Worm (Caenorhabditis elegans) whole organism, young adult: ENCODE data around the gene F10C1.1.

ENCODE experiments used
- B0019.2 ChIP-seq: fragments of 200-800 bp; sonication (Bioruptor generic); conservative IDR thresholded peaks from 2 replicates; pipeline ENCODE4 v1.3.6; 2022; ENCODE audit warnings: missing genetic modification reagents, missing genetic modification characterization, missing compliant biosample characterization
- B0336.3 ChIP-seq: fragments of 200-800 bp; sonication (Bioruptor generic); IDR thresholded peaks from 2 replicates; pipeline ENCODE4 v1.3.6; 2022; ENCODE audit warnings: missing genetic modification characterization, missing compliant biosample characterization
- C06A6.2 ChIP-seq: fragments of 200-800 bp; sonication (Bioruptor generic); conservative IDR thresholded peaks from 2 replicates; pipeline ENCODE4 v1.3.6; 2022; ENCODE audit warnings: missing genetic modification characterization, missing compliant biosample characterization
- F10E7.11 ChIP-seq: sonication (generic microtip); optimal IDR thresholded peaks from 2 replicates; lab custom pipeline; 2017; ENCODE audit warnings: mild to moderate bottlenecking, missing genetic modification characterization, moderate library complexity, missing compliant biosample characterization
- F22D6.2 ChIP-seq: sonication (generic microtip); optimal IDR thresholded peaks from 2 replicates; lab custom pipeline; 2016; ENCODE audit warnings: mild to moderate bottlenecking, missing genetic modification characterization, missing compliant biosample characterization
- F39B2.1 ChIP-seq: fragments of 200-800 bp; sonication (Bioruptor generic); IDR thresholded peaks from 2 replicates; pipeline ENCODE4 v1.3.6; 2022; ENCODE audit warnings: missing genetic modification reagents, missing genetic modification characterization, missing compliant biosample characterization
- F55B11.4 ChIP-seq: sonication (generic microtip); optimal IDR thresholded peaks from 2 replicates; lab custom pipeline; 2016; ENCODE audit warnings: missing compliant biosample characterization, missing genetic modification characterization, borderline replicate concordance; ENCODE audit not compliant: insufficient read depth
- Y53G8AR.9 ChIP-seq: fragments of 200-800 bp; sonication (Bioruptor generic); conservative IDR thresholded peaks from 2 replicates; pipeline ENCODE4 v1.3.6; 2022; ENCODE audit warnings: missing genetic modification reagents, missing genetic modification characterization, missing compliant biosample characterization
- Y56A3A.18 ChIP-seq: fragments of 200-800 bp; sonication (Bioruptor generic); IDR thresholded peaks from 2 replicates; pipeline ENCODE4 v1.3.6; 2022; ENCODE audit warnings: missing genetic modification reagents, missing genetic modification characterization, missing compliant biosample characterization
- atf-7 ChIP-seq: sonication (generic microtip); optimal IDR thresholded peaks from 2 replicates; lab custom pipeline; 2017; ENCODE audit warnings: mild to moderate bottlenecking, missing genetic modification characterization, missing compliant biosample characterization
- athp-1 ChIP-seq: sonication (generic microtip); optimal IDR thresholded peaks from 2 replicates; lab custom pipeline; 2017; ENCODE audit warnings: mild to moderate bottlenecking, missing genetic modification characterization, missing compliant biosample characterization
- attf-3 ChIP-seq: fragments of 200-800 bp; sonication (Bioruptor generic); conservative IDR thresholded peaks from 2 replicates; pipeline ENCODE4 v1.3.6; 2022; ENCODE audit warnings: missing genetic modification reagents, missing genetic modification characterization, missing compliant biosample characterization
- bed-1 ChIP-seq: fragments of 200-800 bp; sonication (Bioruptor generic); IDR thresholded peaks from 2 replicates; pipeline ENCODE4 v1.3.6; 2022; ENCODE audit warnings: missing genetic modification reagents, missing genetic modification characterization, missing compliant biosample characterization
- bed-2 ChIP-seq: fragments of 200-800 bp; sonication (Bioruptor generic); IDR thresholded peaks from 2 replicates; pipeline ENCODE4 v1.3.6; 2022; ENCODE audit warnings: missing genetic modification reagents, missing genetic modification characterization, missing compliant biosample characterization
- cebp-1 ChIP-seq, 2 experiments: fragments of 200-800 bp in 1 of 2; sonication (Bioruptor generic) in 1 of 2; sonication (generic microtip) in 1 of 2; IDR thresholded peaks in 1 of 2; optimal IDR thresholded peaks in 1 of 2; 2 replicates each; pipeline versions ENCODE4 v1.3.6 to Lab custom; 2017 to 2022; ENCODE audit warnings: missing compliant biosample characterization in 2 of 2, missing genetic modification characterization in 2 of 2, mild to moderate bottlenecking in 1 of 2, missing genetic modification reagents in 1 of 2, moderate library complexity in 1 of 2
- ceh-27 ChIP-seq: fragments of 200-800 bp; sonication (Bioruptor generic); optimal IDR thresholded peaks from 2 replicates; lab custom pipeline; 2018; ENCODE audit warnings: mild to moderate bottlenecking, missing genetic modification characterization, moderate library complexity, missing compliant biosample characterization
- ceh-58 ChIP-seq: fragments of 200-800 bp; sonication (Bioruptor generic); IDR thresholded peaks from 2 replicates; pipeline ENCODE4 v1.3.6; 2022; ENCODE audit warnings: missing genetic modification characterization, missing compliant biosample characterization
- chd-7 ChIP-seq: sonication (generic microtip); optimal IDR thresholded peaks from 2 replicates; lab custom pipeline; 2016; ENCODE audit warnings: mild to moderate bottlenecking, missing genetic modification characterization, moderate library complexity, missing compliant biosample characterization
- dox-1 ChIP-seq: fragments of 200-800 bp; sonication (Bioruptor generic); IDR thresholded peaks from 2 replicates; pipeline ENCODE4 v1.3.6; 2022; ENCODE audit warnings: missing genetic modification reagents, missing genetic modification characterization, missing compliant biosample characterization
- efl-1 ChIP-seq: fragments of 150-350 bp; optimal IDR thresholded peaks from 2 replicates; lab custom pipeline; 2014; ENCODE audit warnings: missing biosample characterization, missing genetic modification reagents, missing genetic modification characterization
- egl-18 ChIP-seq: fragments of 200-800 bp; sonication (Bioruptor generic); IDR thresholded peaks from 2 replicates; pipeline ENCODE4 v1.3.6; 2022; ENCODE audit warnings: missing genetic modification reagents, missing genetic modification characterization, missing compliant biosample characterization
- egl-44 ChIP-seq: fragments of 200-800 bp; sonication (Bioruptor generic); IDR thresholded peaks from 2 replicates; pipeline ENCODE4 v1.3.6; 2022; ENCODE audit warnings: missing genetic modification reagents, missing genetic modification characterization, missing compliant biosample characterization
- ekl-4 ChIP-seq: fragments of 200-800 bp; sonication (Bioruptor generic); IDR thresholded peaks from 2 replicates; pipeline ENCODE4 v1.3.6; 2022; ENCODE audit warnings: missing genetic modification reagents, missing genetic modification characterization, missing compliant biosample characterization
- hlh-12 ChIP-seq: sonication (generic microtip); optimal IDR thresholded peaks from 2 replicates; lab custom pipeline; 2016; ENCODE audit warnings: missing genetic modification characterization, missing compliant biosample characterization
- let-526 ChIP-seq: fragments of 200-800 bp; sonication (Bioruptor generic); IDR thresholded peaks from 2 replicates; pipeline ENCODE4 v1.3.6; 2022; ENCODE audit warnings: missing genetic modification reagents, missing genetic modification characterization, missing compliant biosample characterization
- lsl-1 ChIP-seq: fragments of 200-800 bp; sonication (Bioruptor generic); optimal IDR thresholded peaks from 2 replicates; lab custom pipeline; 2018; ENCODE audit warnings: mild to moderate bottlenecking, missing genetic modification characterization, moderate library complexity, missing compliant biosample characterization
- lsy-27 ChIP-seq: sonication (generic microtip); optimal IDR thresholded peaks from 2 replicates; lab custom pipeline; 2017; ENCODE audit warnings: missing genetic modification characterization, mild to moderate bottlenecking, missing compliant biosample characterization, antibody characterized with exemption, missing genotype, borderline replicate concordance; ENCODE audit not compliant: insufficient read depth
- mel-28 ChIP-seq: sonication (generic microtip); optimal IDR thresholded peaks from 2 replicates; lab custom pipeline; 2016; ENCODE audit warnings: borderline replicate concordance, mild to moderate bottlenecking, missing genetic modification characterization, missing compliant biosample characterization
- mes-4 ChIP-seq: sonication (generic microtip); optimal IDR thresholded peaks from 2 replicates; lab custom pipeline; 2016; ENCODE audit warnings: missing genotype, missing genetic modification characterization, missing compliant biosample characterization
- nfya-2 ChIP-seq: fragments of 200-800 bp; sonication (Bioruptor generic); IDR thresholded peaks from 2 replicates; pipeline ENCODE4 v1.3.6; 2022; ENCODE audit warnings: missing genetic modification reagents, missing genetic modification characterization, missing compliant biosample characterization
- nfyb-1 ChIP-seq: fragments of 200-800 bp; sonication (Bioruptor generic); IDR thresholded peaks from 2 replicates; pipeline ENCODE4 v1.3.6; 2022; ENCODE audit warnings: missing genetic modification reagents, missing genetic modification characterization, missing compliant biosample characterization
- nhr-179 ChIP-seq: sonication (generic microtip); optimal IDR thresholded peaks from 2 replicates; lab custom pipeline; 2016; ENCODE audit warnings: mild to moderate bottlenecking, missing genetic modification characterization, missing compliant biosample characterization
- snpc-4 ChIP-seq, 5 experiments: fragments of 150-350 bp in 1 of 5; sonication (generic microtip) in 4 of 5; optimal IDR thresholded peaks; 2 replicates each; lab custom pipeline; 2014 to 2018; ENCODE audit warnings: missing genetic modification characterization in 5 of 5, missing biosample characterization in 3 of 5, antibody characterized with exemption in 2 of 5, mild to moderate bottlenecking in 2 of 5, missing compliant biosample characterization in 2 of 5, missing genotype in 2 of 5, moderate library complexity in 2 of 5, missing genetic modification reagents in 1 of 5
- somi-1 ChIP-seq: fragments of 200-800 bp; sonication (Bioruptor generic); optimal IDR thresholded peaks from 2 replicates; lab custom pipeline; 2018; ENCODE audit warnings: mild to moderate bottlenecking, missing genetic modification characterization, missing compliant biosample characterization
- unc-130 ChIP-seq: sonication (generic microtip); optimal IDR thresholded peaks from 2 replicates; lab custom pipeline; 2016; ENCODE audit warnings: missing genetic modification reagents, missing genetic modification characterization, missing compliant biosample characterization
- xnd-1 ChIP-seq: sonication (generic microtip); optimal IDR thresholded peaks from 2 replicates; lab custom pipeline; 2016; ENCODE audit warnings: missing genotype, missing genetic modification reagents, missing genetic modification characterization, missing compliant biosample characterization
- ztf-3 ChIP-seq: fragments of 200-800 bp; sonication (Bioruptor generic); optimal IDR thresholded peaks from 2 replicates; lab custom pipeline; 2018; ENCODE audit warnings: mild to moderate bottlenecking, missing genetic modification characterization, missing compliant biosample characterization
- ztf-6 ChIP-seq: fragments of 200-800 bp; sonication (Bioruptor generic); IDR thresholded peaks from 2 replicates; pipeline ENCODE4 v1.3.6; 2022; ENCODE audit warnings: missing genetic modification reagents, missing genetic modification characterization, missing compliant biosample characterization

F10C1.1 gene

DNA sequence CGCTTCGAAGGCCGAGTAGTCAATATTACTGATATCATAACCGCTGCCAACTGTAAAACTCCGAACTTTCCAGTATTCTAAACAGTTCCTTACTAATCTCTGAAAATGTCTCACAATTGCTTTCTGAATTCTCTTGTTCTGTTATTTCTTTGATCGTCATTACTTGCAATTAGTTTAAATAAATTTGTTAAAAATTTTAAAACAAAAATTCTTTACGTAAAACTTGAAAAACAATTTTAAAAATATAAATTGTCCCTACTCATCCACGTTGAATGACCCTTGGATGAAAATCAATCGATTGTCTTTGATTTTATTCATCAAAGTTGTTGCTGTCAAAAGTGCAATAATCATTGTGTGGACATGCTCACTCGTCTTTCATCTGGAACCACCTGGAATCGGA, 20.2 kb downstream of the F10C1.1 start, which contains the start of gene acdh-8:
Gene acdh-8 (plus strand): TSS at position 301 of the 400 bp plus-strand sequence.
- no peak for TF ChIP-seq nhr-179 (tag; lab: Kevin White, UChicago)
- no peak for TF ChIP-seq mes-4 (tag; lab: Kevin White, UChicago)
- no peak for TF ChIP-seq unc-130
- TF ChIP-seq Y56A3A.18 (GFP tag; lab: Robert Waterston, UW) = no peak
- no peak for TF ChIP-seq dox-1 (GFP tag; lab: Robert Waterston, UW)
- no peak for TF ChIP-seq B0019.2 (GFP tag; lab: Robert Waterston, UW)
- TF ChIP-seq F22D6.2 (tag; lab: Kevin White, UChicago) = no peak
- TF ChIP-seq F55B11.4 (tag; lab: Kevin White, UChicago) = no peak

DNA sequence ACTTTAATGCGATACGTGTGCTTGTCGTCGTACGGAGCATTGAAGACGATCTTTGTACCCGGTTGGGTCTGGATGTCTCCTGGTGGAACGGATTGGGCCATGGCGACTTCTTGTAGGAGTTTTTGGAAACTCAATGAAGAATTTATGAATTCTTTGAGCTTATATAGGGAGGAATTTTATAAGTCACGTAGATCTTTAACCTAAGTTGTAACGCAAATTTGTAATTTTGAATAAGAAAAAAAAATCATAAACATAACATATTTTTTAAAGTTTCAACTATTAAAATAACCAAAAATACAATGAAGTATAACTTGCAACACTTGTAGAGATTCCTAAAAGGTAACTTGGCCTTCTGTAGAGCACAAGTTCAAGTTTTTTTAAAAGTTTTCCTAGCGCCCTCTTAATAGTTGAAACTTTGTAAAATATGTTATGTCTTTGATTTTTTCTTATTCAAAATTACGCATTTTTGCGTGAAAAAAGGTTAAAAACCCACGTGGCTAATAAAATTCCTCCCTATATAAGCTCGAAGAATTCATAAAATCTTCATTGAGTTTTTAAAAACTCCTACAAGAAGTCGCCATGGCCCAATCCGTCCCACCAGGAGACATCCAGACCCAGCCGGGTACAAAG, 23.4 kb downstream of the F10C1.1 start, which contains the start of the genes msp-63 and msp-142:
Gene msp-63 (minus strand): TSS at position 101 of the 630 bp plus-strand sequence.
Gene msp-142 (plus strand): TSS at position 580 of the 630 bp plus-strand sequence.
- TF ChIP-seq unc-130 (no peak), nhr-179 (tag; lab: Kevin White, UChicago) (no peak), somi-1 (GFP tag; lab: Kevin White, UChicago) (no peak), bed-1 (no peak), chd-7 (no peak), hlh-12 (no peak), Y53G8AR.9 (GFP tag; lab: Robert Waterston, UW) (no peak), B0336.3 (no peak), lsy-27 (no peak), snpc-4 (GFP tag; optimal IDR thresholded peaks at IDR 0.05; lab: Kevin White, UChicago) (no peak), snpc-4 (tag; optimal IDR thresholded peaks at IDR 0.05; lab: Kevin White, UChicago) (no peak), ztf-6 (GFP tag; lab: Robert Waterston, UW) (no peak)
- TF ChIP-seq, all 124 proteins: peak for 0

ce11 chrII:5799553-5799952, 25.5 kb downstream of the F10C1.1 start, which contains the start of gene K05F1.8:
Gene K05F1.8 (minus strand): TSS chrII:5799653.
- TF ChIP-seq F10E7.11 (tag; lab: Kevin White, UChicago) (no peak), xnd-1 (tag; lab: Kevin White, UChicago) (no peak), ceh-58 (no peak), egl-18 (GFP tag; lab: Robert Waterston, UW) (no peak)

ce11 chrII:5801075-5801474, 27.0 kb downstream of the F10C1.1 start, which contains the start of the genes K05F1.9 and K05F1.1:
Gene K05F1.9 (minus strand): TSS chrII:5801175.
Gene K05F1.1 (plus strand): TSS chrII:5801382.
- no peak for TF ChIP-seq ztf-3 (GFP tag; lab: Kevin White, UChicago)
- TF ChIP-seq efl-1 (GFP tag; lab: Kevin White, UChicago) = no peak
- TF ChIP-seq B0019.2 (GFP tag; lab: Robert Waterston, UW) = no peak
- no peak for TF ChIP-seq F39B2.1 (GFP tag; lab: Robert Waterston, UW)
- TF ChIP-seq let-526 = no peak
- no peak for TF ChIP-seq C06A6.2
- TF ChIP-seq atf-7 (tag; lab: Kevin White, UChicago) = no peak
- TF ChIP-seq nfyb-1 = no peak
- no peak for TF ChIP-seq nfya-2 (GFP tag; lab: Robert Waterston, UW)
- no peak for TF ChIP-seq bed-2 (GFP tag; lab: Robert Waterston, UW)
- TF ChIP-seq hlh-12 = no peak
- no peak for TF ChIP-seq egl-44 (GFP tag; lab: Robert Waterston, UW)
- no peak for TF ChIP-seq attf-3
- no peak for TF ChIP-seq lsl-1 (GFP tag; lab: Kevin White, UChicago)
- no peak for TF ChIP-seq athp-1 (tag; lab: Kevin White, UChicago)
- no peak for TF ChIP-seq cebp-1 (GFP tag; IDR thresholded peaks at IDR 0.05; lab: Robert Waterston, UW)
- TF ChIP-seq cebp-1 (tag; optimal IDR thresholded peaks at IDR 0.05; lab: Kevin White, UChicago) = no peak
- no peak for TF ChIP-seq ceh-27 (GFP tag; lab: Kevin White, UChicago)
- TF ChIP-seq ekl-4 (GFP tag; lab: Robert Waterston, UW) = no peak
- TF ChIP-seq mel-28 = no peak
- TF ChIP-seq, all 124 proteins: peak for 0
